Worm (Caenorhabditis elegans): ENCODE data around the gene osm-10.

osm-10 gene

ce11 chrIII:7242988-7243387 lies at the start of gene osm-10:
osm-10 (plus strand) TSS chrIII:7243280.
- TF ChIP-seq unc-62 (GFP tag; optimal IDR thresholded peaks at IDR 0.05) = no peak

- no peak for TF ChIP-seq unc-62 (GFP tag; optimal IDR thresholded peaks at IDR 0.05)
Observed at ce11 chrIII:7195325-7195724, 47.8 kb upstream of the osm-10 start, which contains the start of gene F37C12.18. F37C12.18 (minus strand) TSS chrIII:7195425.

- TF ChIP-seq unc-62 (GFP tag; optimal IDR thresholded peaks at IDR 0.05) = no peak
Observed at ce11 chrIII:7197973-7198372, 45.1 kb upstream of the osm-10 start, which contains the start of gene exos-9. exos-9 (minus strand) TSS chrIII:7198073.

DNA sequence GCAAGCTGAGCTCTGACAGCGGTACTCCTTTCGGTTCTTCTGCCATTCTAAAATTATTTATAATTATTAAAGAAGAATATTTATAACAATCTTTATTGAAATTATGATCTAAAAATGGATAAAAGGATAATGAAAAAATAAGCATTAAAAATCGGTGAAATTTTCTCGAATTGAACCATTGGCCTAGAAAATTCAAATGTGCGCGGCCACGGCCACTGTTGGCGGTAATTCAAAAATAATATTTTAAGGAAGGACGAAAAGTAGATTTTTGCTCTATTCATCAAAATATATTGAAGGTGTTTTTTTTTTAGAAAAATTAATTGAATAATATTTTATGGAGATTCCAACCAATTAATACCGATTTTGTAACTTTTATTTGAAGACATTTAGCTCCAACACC lies 44.2 kb upstream of the osm-10 start, which contains the start of gene pfd-5:
Gene pfd-5 (minus strand): TSS at position 47 of the 400 bp plus-strand sequence.
- TF ChIP-seq unc-62 (GFP tag; optimal IDR thresholded peaks at IDR 0.05) = no peak

DNA sequence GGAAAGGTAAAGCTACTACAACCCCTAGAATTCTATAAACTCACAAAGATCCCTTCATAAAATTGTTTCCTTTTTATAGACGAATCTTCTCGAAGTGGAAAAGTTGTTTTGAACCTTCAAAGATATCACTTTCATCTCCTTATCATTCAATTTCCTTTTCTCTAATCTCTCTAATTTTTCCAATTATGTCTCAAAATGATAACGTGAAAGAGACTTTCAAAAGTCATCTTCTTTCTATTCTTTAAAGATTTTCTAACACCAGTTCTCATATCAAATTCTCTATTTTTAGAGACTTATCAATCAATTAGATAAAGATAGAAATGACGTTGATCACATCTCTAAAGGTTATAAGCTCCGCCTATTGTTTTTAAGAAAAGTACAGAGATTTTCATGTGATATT lies 43.6 kb upstream of the osm-10 start:
- no peak for TF ChIP-seq unc-62 (GFP tag; optimal IDR thresholded peaks at IDR 0.05)

ce11 chrIII:7201378-7202256 lies 41.5 kb upstream of the osm-10 start, which contains the start of gene dpy-31:
dpy-31 (plus strand) TSS chrIII:7202206.
- no peak for TF ChIP-seq unc-62 (GFP tag; optimal IDR thresholded peaks at IDR 0.05)

DNA sequence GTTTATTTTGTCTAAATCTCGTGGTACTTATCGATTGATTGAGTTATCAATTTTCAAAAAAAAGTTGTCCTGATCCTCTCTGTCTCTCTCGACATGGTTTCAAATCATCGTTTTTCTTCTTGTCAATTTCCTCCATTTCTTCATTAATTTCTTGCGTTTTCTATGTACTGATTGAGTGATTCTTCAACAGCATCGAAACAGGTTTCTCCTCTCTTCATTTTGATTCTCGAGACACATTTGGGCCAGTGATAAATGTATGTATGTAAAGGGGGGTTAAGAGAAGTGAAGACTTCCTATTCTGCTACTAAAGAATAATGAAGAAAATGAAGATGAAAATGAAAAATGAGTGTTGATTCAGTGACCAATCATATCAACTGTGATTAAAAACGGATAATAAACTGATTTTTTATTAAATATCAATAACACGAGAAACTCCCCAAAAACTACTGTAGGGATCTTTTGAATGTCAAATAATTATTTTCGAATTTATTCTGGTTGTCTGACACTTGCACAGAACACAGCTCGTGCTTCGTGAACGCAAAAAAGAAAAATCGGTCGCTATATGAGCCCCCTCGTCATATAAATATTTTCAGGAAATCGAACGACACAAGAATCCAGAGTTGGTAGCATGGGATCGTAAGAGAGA lies 39.8 kb upstream of the osm-10 start:
- TF ChIP-seq unc-62 (GFP tag; optimal IDR thresholded peaks at IDR 0.05) = no peak

DNA sequence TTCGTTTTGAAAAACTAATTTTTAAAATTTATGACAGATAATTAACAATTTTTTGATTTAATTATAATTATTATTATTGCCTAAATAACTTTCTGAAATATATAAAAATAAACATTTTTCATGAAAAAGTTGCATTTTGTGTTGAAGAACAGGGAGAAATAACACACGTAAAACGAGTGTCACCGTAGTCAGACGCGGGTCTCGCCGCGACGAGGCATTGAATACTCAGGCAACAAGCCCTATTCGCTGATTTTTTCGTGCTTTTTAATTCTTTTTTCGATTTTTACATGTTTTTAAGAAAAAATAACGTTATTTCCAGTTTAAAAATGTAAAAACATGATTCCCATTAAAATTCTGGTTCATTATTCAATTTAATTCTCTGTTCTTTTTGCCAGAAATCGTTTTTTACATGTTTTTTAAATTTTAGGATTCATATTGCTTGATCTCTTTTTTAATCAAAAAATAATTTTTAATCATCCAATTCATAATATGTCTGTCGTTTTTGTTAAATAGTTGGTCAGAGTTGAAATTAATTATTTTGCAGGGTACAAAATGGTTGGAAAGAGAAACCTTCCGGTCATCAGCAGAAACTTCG lies 35.1 kb upstream of the osm-10 start, which contains the start of gene rpl-6:
Gene rpl-6 (plus strand): TSS at position 545 of the 595 bp plus-strand sequence.
- no peak for TF ChIP-seq unc-62 (GFP tag; optimal IDR thresholded peaks at IDR 0.05)

- no peak for TF ChIP-seq unc-62 (GFP tag; optimal IDR thresholded peaks at IDR 0.05)
Observed at ce11 chrIII:7209721-7210120, 33.4 kb upstream of the osm-10 start, which contains the start of gene R151.2. R151.2 (plus strand) TSS chrIII:7209967.

DNA sequence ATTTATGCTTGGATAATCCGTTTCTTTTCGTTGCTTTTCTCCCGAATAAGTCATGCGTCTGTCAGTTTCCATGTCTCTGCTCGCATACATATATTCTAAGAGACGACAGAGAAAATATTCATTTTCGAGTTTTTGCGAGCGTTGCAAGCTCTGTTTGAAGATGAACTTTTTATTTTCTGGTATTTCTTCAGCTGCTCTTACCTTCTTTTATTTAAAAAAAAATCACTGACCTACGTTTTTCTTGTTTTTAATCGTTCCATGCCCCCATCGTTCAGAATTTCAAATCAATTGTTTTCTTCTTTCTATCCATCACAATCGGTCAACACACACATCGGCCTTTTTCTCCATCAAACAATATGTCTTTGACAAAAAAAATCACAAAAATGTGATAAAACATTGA lies 32.6 kb upstream of the osm-10 start:
- TF ChIP-seq unc-62 (GFP tag; optimal IDR thresholded peaks at IDR 0.05) = no peak

- TF ChIP-seq unc-62 (GFP tag; optimal IDR thresholded peaks at IDR 0.05) = no peak
Observed at ce11 chrIII:7212028-7212427, 31.1 kb upstream of the osm-10 start.

- TF ChIP-seq unc-62 (GFP tag; optimal IDR thresholded peaks at IDR 0.05) = no peak
Observed at ce11 chrIII:7215532-7215931, 27.5 kb upstream of the osm-10 start.

- TF ChIP-seq unc-62 (GFP tag; optimal IDR thresholded peaks at IDR 0.05) = no peak
Observed at ce11 chrIII:7216226-7216625, 26.9 kb upstream of the osm-10 start, which contains the start of gene R151.1. R151.1 (plus strand) TSS chrIII:7216526.

DNA sequence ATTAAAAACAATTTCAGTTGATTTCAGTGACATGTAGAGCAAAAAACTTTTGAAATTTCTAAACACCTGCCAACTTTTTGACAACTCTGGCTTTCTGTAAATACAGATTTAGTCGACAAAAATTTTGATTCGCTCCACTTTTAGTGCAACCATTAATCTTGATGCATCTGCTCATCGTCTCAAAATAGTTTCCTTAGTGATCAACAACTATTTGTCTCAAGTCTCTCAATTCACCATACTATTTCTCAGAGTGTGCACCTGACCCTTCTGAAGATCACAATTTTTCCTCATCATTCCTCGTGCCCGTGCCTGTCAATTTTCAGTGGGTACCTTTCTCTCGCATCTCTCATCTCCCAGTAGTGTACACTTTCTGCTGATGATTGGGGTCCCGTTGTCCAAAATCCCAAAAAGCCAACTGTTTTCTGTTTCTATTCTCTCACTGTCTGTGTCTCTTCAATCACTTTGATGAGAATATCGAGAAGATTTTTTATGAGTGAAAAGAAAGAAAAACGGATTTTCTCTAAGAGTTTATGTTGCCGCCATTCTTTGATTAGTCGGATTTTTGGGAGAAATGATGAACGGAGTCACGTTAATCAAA lies 26.1 kb upstream of the osm-10 start:
- TF ChIP-seq unc-62 (GFP tag; optimal IDR thresholded peaks at IDR 0.05) = no peak

DNA sequence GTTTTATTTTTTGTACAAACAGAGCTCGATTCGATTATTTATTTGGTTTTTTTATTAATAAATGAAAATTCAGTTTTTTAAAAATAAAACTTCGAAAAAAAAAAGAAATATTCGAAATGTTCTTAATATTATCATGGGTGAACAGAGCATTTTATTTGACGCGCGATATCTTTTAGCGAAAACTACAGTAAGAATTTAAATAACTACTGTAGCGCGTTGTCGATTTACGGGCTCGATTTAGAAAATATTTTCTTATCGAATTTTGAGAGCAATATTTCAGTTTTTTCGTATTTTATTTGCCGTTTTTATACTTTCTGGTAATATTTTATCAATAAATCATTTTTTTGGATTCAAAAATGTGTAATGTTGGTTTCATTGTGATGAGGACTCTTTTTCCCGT lies 22.0 kb upstream of the osm-10 start:
- TF ChIP-seq unc-62 (GFP tag; optimal IDR thresholded peaks at IDR 0.05) = no peak

DNA sequence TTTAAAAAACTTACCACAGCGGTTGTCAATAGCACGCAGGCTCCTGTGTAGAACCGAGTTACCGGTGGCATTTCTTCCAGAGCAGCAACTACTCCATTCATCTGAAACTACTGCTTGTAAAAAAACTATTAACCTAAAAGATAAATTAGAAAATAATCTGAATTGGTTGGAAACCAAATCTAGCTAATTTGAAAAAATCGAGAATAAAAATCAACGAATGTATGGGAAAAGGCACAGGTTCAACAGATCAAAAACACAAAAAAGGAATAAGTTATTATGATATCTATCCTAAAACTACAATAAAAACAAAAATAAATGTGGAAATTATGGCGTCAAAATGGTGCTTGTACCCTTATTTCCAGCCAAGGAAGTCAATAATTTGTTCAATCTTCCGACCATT lies 20.1 kb upstream of the osm-10 start, which contains the start of gene der-2:
Gene der-2 (minus strand): TSS at position 101 of the 400 bp plus-strand sequence.
- TF ChIP-seq unc-62 (GFP tag; optimal IDR thresholded peaks at IDR 0.05) = no peak
